Worm (Caenorhabditis elegans): Measurements from ENCODE around the gene Y116A8B.4.

The Y116A8B.4 gene

DNA sequence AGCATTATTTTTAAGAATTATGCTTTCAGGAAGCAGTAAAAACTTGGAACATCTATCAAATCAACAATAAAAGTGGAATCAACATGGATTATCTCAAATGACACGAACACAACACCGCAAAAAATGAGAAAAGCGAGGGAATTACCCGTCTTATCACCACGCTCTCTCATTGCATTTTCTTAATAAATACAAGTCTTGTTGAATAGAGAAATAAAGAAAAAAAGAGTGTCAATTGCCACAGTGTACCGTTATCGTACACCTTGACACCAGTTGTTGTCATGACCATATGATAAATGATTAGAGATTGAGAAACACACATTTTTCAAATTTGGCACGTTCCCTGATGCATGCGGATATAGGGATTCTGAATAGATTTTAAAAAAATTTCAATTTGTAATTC, 40.1 kb downstream of the Y116A8B.4 start (continued):
- TF ChIP-seq sea-2 (GFP tag; IDR thresholded peaks at IDR 0.05) (no peak), tbp1 (GFP tag; optimal IDR thresholded peaks at IDR 0.05) (peak; percentile 43), ztf-22 (GFP tag; optimal IDR thresholded peaks at IDR 0.05) (peak; percentile 66), let-607 (tag; optimal IDR thresholded peaks at IDR 0.05) (no peak), egl-44 (GFP tag; IDR thresholded peaks at IDR 0.05) (no peak), F23B12.7 (tag; optimal IDR thresholded peaks at IDR 0.05; ENCODE audit: insufficient read depth) (peak; percentile 54), snpc-1.3 (tag; optimal IDR thresholded peaks at IDR 0.05; ENCODE audit: insufficient read depth) (no peak), madf-8 (GFP tag; conservative IDR thresholded peaks at IDR 0.05) (no peak), dpl-1 (GFP tag; optimal IDR thresholded peaks at IDR 0.05) (no peak), nhr-80 (tag; optimal IDR thresholded peaks at IDR 0.05) (peak; percentile 93), hmg-1.2 (GFP tag; IDR thresholded peaks at IDR 0.05) (peak; percentile 32; the same call in 1 of the 2 replicates), K12H6.12 (tag; optimal IDR thresholded peaks at IDR 0.05) (no peak), attf-5 (GFP tag; optimal IDR thresholded peaks at IDR 0.05) (peak; percentile 50), hlh-12 (tag; optimal IDR thresholded peaks at IDR 0.05) (no peak), dox-1 (GFP tag; IDR thresholded peaks at IDR 0.05) (peak; percentile 39; the same call in 1 of the 2 replicates), lin-40 (tag; optimal IDR thresholded peaks at IDR 0.05) (peak; percentile 40)

DNA sequence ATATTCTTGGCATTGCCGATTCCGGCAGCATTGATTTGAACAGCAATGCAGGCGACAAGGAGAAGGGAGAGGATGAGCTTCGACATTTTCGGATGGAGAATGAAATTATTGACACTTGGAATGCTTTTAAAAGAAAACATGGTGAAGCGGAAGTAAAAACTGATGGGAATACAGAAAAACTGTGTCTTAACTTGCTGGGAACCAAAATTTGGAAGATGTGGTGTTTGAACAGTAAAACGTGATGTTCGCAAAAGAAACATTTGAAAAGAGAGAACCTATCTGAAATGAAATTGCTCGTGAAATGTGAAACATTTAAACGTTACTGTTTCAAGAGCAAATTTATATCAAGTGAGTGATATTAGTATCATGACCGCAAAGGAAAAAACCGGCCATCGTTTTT, 41.1 kb downstream of the Y116A8B.4 start, which contains the start of gene F26D10.13:
F26D10.13 (minus strand) TSS at position 101 of the 400 bp plus-strand sequence.
- TF ChIP-seq ekl-4 (GFP tag; IDR thresholded peaks at IDR 0.05): no peak
- TF ChIP-seq pbrm-1 (GFP tag; IDR thresholded peaks at IDR 0.05): no peak
- no peak for TF ChIP-seq repo-1 (tag; optimal IDR thresholded peaks at IDR 0.05)
- TF ChIP-seq C06A6.2 (GFP tag; conservative IDR thresholded peaks at IDR 0.05): no peak
- TF ChIP-seq F39B2.1 (GFP tag; IDR thresholded peaks at IDR 0.05): no peak
- TF ChIP-seq B0035.1 (tag; optimal IDR thresholded peaks at IDR 0.05): no peak
- TF ChIP-seq hsf-1 (GFP tag; IDR thresholded peaks at IDR 0.05): no peak
- no peak for TF ChIP-seq pha-4 (tag; optimal IDR thresholded peaks at IDR 0.05)
- TF ChIP-seq attf-5 (GFP tag; optimal IDR thresholded peaks at IDR 0.05): no peak
- TF ChIP-seq zfh-2 (GFP tag; conservative IDR thresholded peaks at IDR 0.05): no peak
- no peak for TF ChIP-seq mel-28 (tag; optimal IDR thresholded peaks at IDR 0.05; ENCODE audit: borderline replicate concordance)
- TF ChIP-seq ceh-100 (GFP tag; IDR thresholded peaks at IDR 0.05): no peak
- TF ChIP-seq lin-35 (GFP tag; optimal IDR thresholded peaks at IDR 0.05): no peak
- TF ChIP-seq F57C9.4 (tag; optimal IDR thresholded peaks at IDR 0.05): no peak
- no peak for TF ChIP-seq hlh-12 (tag; optimal IDR thresholded peaks at IDR 0.05)
- no peak for TF ChIP-seq ztf-25 (GFP tag; IDR thresholded peaks at IDR 0.05)

DNA sequence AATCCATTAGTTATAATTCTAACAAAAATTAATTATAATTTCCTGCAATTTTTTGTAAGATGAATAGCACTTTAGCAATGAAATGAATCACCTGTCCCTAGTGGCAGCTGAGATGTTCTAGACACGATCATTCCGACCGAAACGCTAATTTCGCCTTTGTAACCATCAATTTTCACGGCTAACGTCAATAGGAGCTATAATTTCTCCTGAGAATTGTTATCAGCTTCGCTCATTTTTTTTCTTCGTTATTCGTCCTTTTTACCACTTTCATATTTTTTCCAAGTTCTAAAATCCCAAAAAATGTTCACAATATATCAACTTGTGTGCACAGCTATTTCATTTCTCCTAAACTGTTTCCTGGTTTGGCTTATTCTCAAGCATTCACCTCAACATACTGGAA, 41.7 kb downstream of the Y116A8B.4 start, which contains the start of gene str-187:
str-187 (plus strand) TSS at position 301 of the 400 bp plus-strand sequence.
- TF ChIP-seq chd-7 (tag; optimal IDR thresholded peaks at IDR 0.05): no peak
- TF ChIP-seq athp-1 (tag; optimal IDR thresholded peaks at IDR 0.05): no peak
- TF ChIP-seq D2030.7 (GFP tag; IDR thresholded peaks at IDR 0.05): no peak
- TF ChIP-seq ZK185.1 (tag; optimal IDR thresholded peaks at IDR 0.05; ENCODE audit: poor library complexity, severe bottlenecking): no peak
- TF ChIP-seq snpc-1.3 (tag; optimal IDR thresholded peaks at IDR 0.05; ENCODE audit: insufficient read depth): no peak
- no peak for TF ChIP-seq dox-1 (GFP tag; IDR thresholded peaks at IDR 0.05)
- TF ChIP-seq bed-2 (GFP tag; IDR thresholded peaks at IDR 0.05): no peak
- TF ChIP-seq ekl-4 (GFP tag; IDR thresholded peaks at IDR 0.05): no peak
- no peak for TF ChIP-seq hlh-12 (tag; optimal IDR thresholded peaks at IDR 0.05)
- no peak for TF ChIP-seq pbrm-1 (GFP tag; IDR thresholded peaks at IDR 0.05)
- TF ChIP-seq ceh-91 (GFP tag; IDR thresholded peaks at IDR 0.05): no peak
- TF ChIP-seq F37B4.10 (GFP tag; IDR thresholded peaks at IDR 0.05): no peak
- TF ChIP-seq F49E8.2 (tag; optimal IDR thresholded peaks at IDR 0.05; ENCODE audit: insufficient read depth): no peak
- no peak for TF ChIP-seq nhr-90 (tag; optimal IDR thresholded peaks at IDR 0.05)
- TF ChIP-seq attf-5 (GFP tag; optimal IDR thresholded peaks at IDR 0.05): no peak
- no peak for TF ChIP-seq tbx-9 (tag; optimal IDR thresholded peaks at IDR 0.05; ENCODE audit: borderline replicate concordance)

All from whole organism, young adult.